Fruit fly (Drosophila melanogaster) whole organism, embryonic: ENCODE data around the gene eIF4A.

ENCODE experiments used
- ATbp ChIP-seq: fragments of 200-800 bp; sonication (Bioruptor generic); optimal IDR thresholded peaks from 2 replicates; lab custom pipeline; 2017; ENCODE audit warnings: missing biosample characterization, mild to moderate bottlenecking, missing genetic modification characterization, missing genetic modification reagents
- Atf-2 ChIP-seq: fragments of 200-800 bp; sonication (Bioruptor generic); optimal IDR thresholded peaks from 2 replicates; lab custom pipeline; 2016; ENCODE audit warnings: missing biosample characterization, missing genetic modification characterization
- B-H2 ChIP-seq: fragments of 200-800 bp; sonication (Bioruptor generic); optimal IDR thresholded peaks from 2 replicates; lab custom pipeline; 2018; ENCODE audit warnings: missing biosample characterization, mild to moderate bottlenecking, missing genetic modification characterization
- CG1024 ChIP-seq: fragments of 200-800 bp; sonication (Bioruptor generic); IDR thresholded peaks from 2 replicates; pipeline ENCODE4 v1.3.6; 2022; ENCODE audit warnings: missing biosample characterization, missing genetic modification characterization
- CG10565 ChIP-seq: fragments of 200-800 bp; sonication (Bioruptor generic); optimal IDR thresholded peaks from 3 replicates; lab custom pipeline; 2016; ENCODE audit warnings: missing biosample characterization, mild to moderate bottlenecking, missing genetic modification characterization
- CG11093 ChIP-seq: fragments of 200-800 bp; sonication (Bioruptor generic); IDR thresholded peaks from 3 replicates; pipeline ENCODE4 v1.3.6; 2022; ENCODE audit warnings: missing biosample characterization, missing genetic modification characterization
- CG12104 ChIP-seq: fragments of 200-800 bp; sonication (Bioruptor generic); optimal IDR thresholded peaks from 3 replicates; lab custom pipeline; 2016; ENCODE audit warnings: missing biosample characterization, missing genetic modification characterization
- CG12155 ChIP-seq: fragments of 200-800 bp; sonication (Bioruptor generic); optimal IDR thresholded peaks from 3 replicates; lab custom pipeline; 2016; ENCODE audit warnings: missing biosample characterization, missing genetic modification characterization
- CG12299 ChIP-seq: fragments of 200-800 bp; sonication (Bioruptor generic); optimal IDR thresholded peaks from 2 replicates; lab custom pipeline; 2018; ENCODE audit warnings: missing biosample characterization, mild to moderate bottlenecking, missing genetic modification characterization
- CG12391 ChIP-seq: fragments of 200-800 bp; sonication (Bioruptor generic); optimal IDR thresholded peaks from 3 replicates; lab custom pipeline; 2018; ENCODE audit warnings: missing biosample characterization, mild to moderate bottlenecking, missing genetic modification characterization, moderate library complexity
- CG12769 ChIP-seq: fragments of 200-800 bp; sonication (Bioruptor generic); optimal IDR thresholded peaks from 2 replicates; lab custom pipeline; 2019; ENCODE audit warnings: missing biosample characterization, mild to moderate bottlenecking, missing genetic modification characterization, moderate library complexity
- CG13123 ChIP-seq: fragments of 200-800 bp; sonication (Bioruptor generic); optimal IDR thresholded peaks from 2 replicates; lab custom pipeline; 2016; ENCODE audit warnings: missing biosample characterization, missing genetic modification characterization
- CG14667 ChIP-seq: fragments of 200-800 bp; sonication (Bioruptor generic); IDR thresholded peaks from 2 replicates; pipeline ENCODE4 v1.3.6; 2022; ENCODE audit warnings: missing biosample characterization, missing genetic modification characterization
- CG14710 ChIP-seq: fragments of 200-800 bp; sonication (Bioruptor generic); optimal IDR thresholded peaks from 3 replicates; lab custom pipeline; 2019; ENCODE audit warnings: missing biosample characterization, mild to moderate bottlenecking, missing genetic modification characterization, moderate library complexity
- CG32532 ChIP-seq: fragments of 200-800 bp; sonication (Bioruptor generic); IDR thresholded peaks from 2 replicates; pipeline ENCODE4 v1.3.6; 2022; ENCODE audit warnings: missing biosample characterization, missing genetic modification characterization
- CG3407 ChIP-seq: fragments of 200-800 bp; sonication (Bioruptor generic); optimal IDR thresholded peaks from 2 replicates; lab custom pipeline; 2018; ENCODE audit warnings: missing biosample characterization, mild to moderate bottlenecking, missing genetic modification characterization
- CG43689 ChIP-seq: fragments of 200-800 bp; sonication (Bioruptor generic); IDR thresholded peaks from 2 replicates; pipeline ENCODE4 v1.3.6; 2022; ENCODE audit warnings: missing biosample characterization, missing genetic modification characterization
- CG4730 ChIP-seq: fragments of 200-800 bp; sonication (Bioruptor generic); IDR thresholded peaks from 2 replicates; pipeline ENCODE4 v1.3.6; 2022; ENCODE audit warnings: missing biosample characterization, missing genetic modification characterization
- CG6683 ChIP-seq: fragments of 200-800 bp; sonication (Bioruptor generic); optimal IDR thresholded peaks from 2 replicates; lab custom pipeline; 2017; ENCODE audit warnings: missing biosample characterization, mild to moderate bottlenecking, missing genetic modification characterization, missing genetic modification reagents
- CG6689 ChIP-seq: fragments of 200-800 bp; sonication (Bioruptor generic); IDR thresholded peaks from 2 replicates; pipeline ENCODE4 v1.3.6; 2022; ENCODE audit warnings: missing biosample characterization, missing genetic modification characterization
- CG9215 ChIP-seq: fragments of 200-800 bp; sonication (Bioruptor generic); IDR thresholded peaks from 2 replicates; pipeline ENCODE4 v1.3.6; 2022; ENCODE audit warnings: missing biosample characterization, missing genetic modification characterization
- E2f2 ChIP-seq: fragments of 200-800 bp; sonication (Bioruptor generic); IDR thresholded peaks from 2 replicates; pipeline ENCODE4 v1.3.6; 2022; ENCODE audit warnings: missing biosample characterization, missing genetic modification characterization
- ERR ChIP-seq: fragments of 200-800 bp; sonication (Bioruptor generic); optimal IDR thresholded peaks from 2 replicates; lab custom pipeline; 2016; ENCODE audit warnings: missing biosample characterization, missing genetic modification characterization
- Elba2 ChIP-seq: fragments of 200-800 bp; sonication (Bioruptor generic); optimal IDR thresholded peaks from 3 replicates; lab custom pipeline; 2016; ENCODE audit warnings: missing biosample characterization, missing genetic modification characterization
- Lim3 ChIP-seq: fragments of 200-800 bp; sonication (Bioruptor generic); IDR thresholded peaks from 2 replicates; pipeline ENCODE4 v1.3.6; 2022; ENCODE audit warnings: missing biosample characterization, missing genetic modification characterization
- Mes4 ChIP-seq: fragments of 200-800 bp; sonication (Bioruptor generic); optimal IDR thresholded peaks from 2 replicates; lab custom pipeline; 2016; ENCODE audit warnings: missing biosample characterization, missing genetic modification characterization
- PHDP ChIP-seq: fragments of 200-800 bp; sonication (Bioruptor generic); optimal IDR thresholded peaks from 3 replicates; lab custom pipeline; 2018; ENCODE audit warnings: missing biosample characterization, mild to moderate bottlenecking, missing genetic modification characterization, moderate library complexity
- Scr ChIP-seq: fragments of 200-800 bp; sonication (Bioruptor generic); IDR thresholded peaks from 2 replicates; pipeline ENCODE4 v1.3.6; 2022; ENCODE audit warnings: missing biosample characterization, missing genetic modification characterization; ENCODE audit not compliant: partially characterized antibody
- Sin3A ChIP-seq: fragments of >200 bp; optimal IDR thresholded peaks from 2 replicates; lab custom pipeline; 2018
- Vsx1 ChIP-seq: fragments of 200-800 bp; sonication (Bioruptor generic); optimal IDR thresholded peaks from 2 replicates; lab custom pipeline; 2017; ENCODE audit warnings: missing biosample characterization, mild to moderate bottlenecking, missing genetic modification characterization, missing genetic modification reagents
- ara ChIP-seq: fragments of 200-800 bp; sonication (Bioruptor generic); IDR thresholded peaks from 2 replicates; pipeline ENCODE4 v1.3.6; 2022; ENCODE audit warnings: missing biosample characterization, missing genetic modification characterization
- bigmax ChIP-seq: fragments of 200-800 bp; sonication (Bioruptor generic); optimal IDR thresholded peaks from 2 replicates; lab custom pipeline; 2018; ENCODE audit warnings: missing biosample characterization, mild to moderate bottlenecking, missing genetic modification characterization
- btn ChIP-seq: fragments of 200-800 bp; sonication (Bioruptor generic); optimal IDR thresholded peaks from 2 replicates; lab custom pipeline; 2016; ENCODE audit warnings: missing biosample characterization, missing genetic modification characterization
- chif ChIP-seq, 2 experiments: fragments of 200-800 bp; sonication (Bioruptor generic); optimal IDR thresholded peaks; 3 replicates each; lab custom pipeline; 2016; ENCODE audit warnings: missing biosample characterization in 2 of 2, missing genetic modification characterization in 2 of 2
- chm ChIP-seq: fragments of 200-800 bp; sonication (Bioruptor generic); IDR thresholded peaks from 2 replicates; pipeline ENCODE4 v1.3.6; 2022; ENCODE audit warnings: missing biosample characterization, missing genetic modification characterization
- croc ChIP-seq: fragments of 200-800 bp; sonication (Bioruptor generic); conservative IDR thresholded peaks from 3 replicates; pipeline ENCODE4 v1.3.6; 2022; ENCODE audit warnings: missing biosample characterization, missing genetic modification characterization
- fd3F ChIP-seq: fragments of 200-800 bp; sonication (Bioruptor generic); optimal IDR thresholded peaks from 2 replicates; lab custom pipeline; 2018; ENCODE audit warnings: missing biosample characterization, mild to moderate bottlenecking, missing genetic modification characterization, moderate library complexity
- grau ChIP-seq: fragments of 200-800 bp; optimal IDR thresholded peaks from 3 replicates; lab custom pipeline; 2019; ENCODE audit warnings: missing biosample characterization, mild to moderate bottlenecking, missing genetic modification characterization, moderate library complexity
- h ChIP-seq: fragments of >200 bp; optimal IDR thresholded peaks from 2 replicates; lab custom pipeline; 2017
- jumu ChIP-seq: fragments of 200-800 bp; sonication (Bioruptor generic); optimal IDR thresholded peaks from 3 replicates; lab custom pipeline; 2016; ENCODE audit warnings: missing biosample characterization, missing genetic modification characterization
- lbe ChIP-seq: fragments of 200-800 bp; sonication (Bioruptor generic); optimal IDR thresholded peaks from 2 replicates; lab custom pipeline; 2016; ENCODE audit warnings: missing biosample characterization, mild to moderate bottlenecking, missing genetic modification characterization
- lilli ChIP-seq: fragments of 200-800 bp; sonication (Bioruptor generic); optimal IDR thresholded peaks from 3 replicates; lab custom pipeline; 2016; ENCODE audit warnings: missing biosample characterization, missing genetic modification characterization
- luna ChIP-seq: fragments of 200-800 bp; sonication (Bioruptor generic); optimal IDR thresholded peaks from 2 replicates; lab custom pipeline; 2016; ENCODE audit warnings: missing biosample characterization, missing genetic modification characterization
- nerfin-2 ChIP-seq: fragments of 200-800 bp; sonication (Bioruptor generic); IDR thresholded peaks from 2 replicates; pipeline ENCODE4 v1.3.6; 2022; ENCODE audit warnings: missing biosample characterization, missing genetic modification characterization; ENCODE audit not compliant: partially characterized antibody
- org-1 ChIP-seq: fragments of 200-800 bp; sonication (Bioruptor generic); optimal IDR thresholded peaks from 2 replicates; lab custom pipeline; 2017; ENCODE audit warnings: missing biosample characterization, missing genetic modification characterization
- peb ChIP-seq: fragments of 200-800 bp; sonication (Bioruptor generic); IDR thresholded peaks from 2 replicates; pipeline ENCODE4 v1.3.6; 2022; ENCODE audit warnings: missing biosample characterization, missing genetic modification characterization
- pho ChIP-seq: fragments of 200-800 bp; sonication (Bioruptor generic); optimal IDR thresholded peaks from 2 replicates; lab custom pipeline; 2016; ENCODE audit warnings: missing biosample characterization, missing genetic modification characterization
- schlank ChIP-seq: fragments of 200-800 bp; sonication (Bioruptor generic); optimal IDR thresholded peaks from 2 replicates; lab custom pipeline; 2018; ENCODE audit warnings: missing biosample characterization, mild to moderate bottlenecking, missing genetic modification characterization
- slou ChIP-seq: fragments of 200-800 bp; sonication (Bioruptor generic); optimal IDR thresholded peaks from 3 replicates; lab custom pipeline; 2016; ENCODE audit warnings: missing biosample characterization, missing genetic modification characterization
- stc ChIP-seq: fragments of 200-800 bp; sonication (Bioruptor generic); IDR thresholded peaks from 2 replicates; pipeline ENCODE4 v1.3.6; 2022; ENCODE audit warnings: missing biosample characterization, missing genetic modification characterization
- vfl ChIP-seq: fragments of 200-800 bp; sonication (Bioruptor generic); optimal IDR thresholded peaks from 2 replicates; lab custom pipeline; 2016; ENCODE audit warnings: missing biosample characterization, missing genetic modification characterization

eIF4A gene

dm6 chr2L:5979957-5980861 lies 1.4 kb upstream of the eIF4A start (continued):
- TF ChIP-seq org-1 (GFP tag; lab: Kevin White, UChicago) (no peak), CG9215 (no peak), chif (GFP tag; optimal IDR thresholded peaks at IDR 0.05; lab: Kevin White, UChicago) (no peak), Mes4 (GFP tag; lab: Kevin White, UChicago) (peak; percentile 10), Scr (GFP tag; lab: Robert Waterston, UW) (no peak), CG6683 (GFP tag; lab: Kevin White, UChicago) (no peak), h (no peak), E2f2 (no peak), CG12155 (no peak), Sin3A (lab: Kevin White, UChicago) (peak; percentile 3), CG32532 (GFP tag; lab: Robert Waterston, UW) (no peak), PHDP (peak; percentile 22), ERR (GFP tag; lab: Kevin White, UChicago) (peak; percentile 50), peb (no peak), stc (GFP tag; lab: Robert Waterston, UW) (no peak), schlank (tag; lab: Kevin White, UChicago) (no peak), luna (GFP tag; lab: Kevin White, UChicago) (no peak), CG43689 (GFP tag; lab: Robert Waterston, UW) (no peak), fd3F (GFP tag; lab: Kevin White, UChicago) (no peak), CG12104 (GFP tag; lab: Kevin White, UChicago) (no peak), croc (GFP tag; lab: Robert Waterston, UW) (no peak), Lim3 (GFP tag; lab: Robert Waterston, UW) (no peak), bigmax (GFP tag; lab: Kevin White, UChicago) (no peak), CG11093 (GFP tag; lab: Robert Waterston, UW) (no peak), Vsx1 (GFP tag; lab: Kevin White, UChicago) (no peak), CG12769 (tag; lab: Kevin White, UChicago) (peak; percentile 23), btn (no peak), CG4730 (GFP tag; lab: Robert Waterston, UW) (no peak), ara (GFP tag; lab: Robert Waterston, UW) (no peak), vfl (GFP tag; lab: Kevin White, UChicago) (no peak), pho (GFP tag; lab: Kevin White, UChicago) (no peak), B-H2 (peak; percentile 51), Atf-2 (GFP tag; lab: Kevin White, UChicago) (no peak), chm (GFP tag; lab: Robert Waterston, UW) (no peak), lilli (GFP tag; lab: Kevin White, UChicago) (peak; percentile 9), CG10565 (no peak), CG14667 (GFP tag; lab: Robert Waterston, UW) (no peak), CG3407 (no peak), CG12299 (tag; lab: Kevin White, UChicago) (peak; percentile 64), slou (GFP tag; lab: Kevin White, UChicago) (no peak), jumu (GFP tag; lab: Kevin White, UChicago) (peak; percentile 12), lbe (GFP tag; lab: Kevin White, UChicago) (peak; percentile 70), CG6689 (GFP tag; lab: Robert Waterston, UW) (no peak), CG13123 (no peak), grau (peak; percentile 33), CG1024 (GFP tag; lab: Robert Waterston, UW) (no peak), ATbp (GFP tag; lab: Kevin White, UChicago) (no peak), nerfin-2 (GFP tag; lab: Robert Waterston, UW) (no peak), CG14710 (tag; lab: Kevin White, UChicago) (no peak), Elba2 (GFP tag; lab: Kevin White, UChicago) (no peak), CG12391 (peak; percentile 8)
